Worm (Caenorhabditis elegans) whole organism, midembryonic: ENCODE results near the gene D1079.1.

Source experiments
- T22C8.4 ChIP-seq: fragments of 200-800 bp; sonication (Bioruptor generic); IDR thresholded peaks from 2 replicates; pipeline ENCODE4 v1.3.6; 2022; ENCODE audit warnings: missing genetic modification characterization, missing compliant biosample characterization
- cog-1 ChIP-seq: sonication (generic microtip); optimal IDR thresholded peaks from 2 replicates; lab custom pipeline; 2016; ENCODE audit warnings: missing genetic modification characterization, missing compliant biosample characterization
- flt-1 ChIP-seq: fragments of 200-800 bp; sonication (Bioruptor generic); IDR thresholded peaks from 2 replicates; pipeline ENCODE4 v1.3.6; 2022; ENCODE audit warnings: missing genetic modification characterization, missing compliant biosample characterization
- klf-2 ChIP-seq: fragments of 200-800 bp; sonication (Bioruptor generic); conservative IDR thresholded peaks from 2 replicates; pipeline ENCODE4 v1.3.6; 2022; ENCODE audit warnings: missing genetic modification reagents, missing genetic modification characterization, missing compliant biosample characterization
- med-1 ChIP-seq: sonication (generic microtip); optimal IDR thresholded peaks from 2 replicates; lab custom pipeline; 2017; ENCODE audit warnings: missing genetic modification characterization, mild to moderate bottlenecking, missing compliant biosample characterization, antibody characterized with exemption, missing genetic modification reagents; ENCODE audit not compliant: insufficient read depth
- ref-1 ChIP-seq: fragments of 200-800 bp; sonication (Bioruptor generic); conservative IDR thresholded peaks from 2 replicates; pipeline ENCODE4 v1.3.6; 2022; ENCODE audit warnings: missing genetic modification reagents, missing genetic modification characterization, missing compliant biosample characterization
- tab-1 ChIP-seq: fragments of 200-800 bp; sonication (Bioruptor generic); IDR thresholded peaks from 2 replicates; pipeline ENCODE4 v1.3.6; 2022; ENCODE audit warnings: missing genetic modification characterization, missing compliant biosample characterization
- ztf-23 ChIP-seq: fragments of 200-800 bp; sonication (Bioruptor generic); IDR thresholded peaks from 2 replicates; pipeline ENCODE4 v1.3.6; 2022; ENCODE audit warnings: missing genetic modification reagents, missing genetic modification characterization, missing compliant biosample characterization
- ztf-29 ChIP-seq: fragments of 200-800 bp; sonication (Bioruptor generic); IDR thresholded peaks from 2 replicates; pipeline ENCODE4 v1.3.6; 2022; ENCODE audit warnings: missing genetic modification reagents, missing genetic modification characterization, missing compliant biosample characterization

The D1079.1 gene

ce11 chrX:4402854-4403253, at the start of gene D1079.1:
Gene D1079.1 (plus strand): TSS chrX:4403154.
- TF ChIP-seq T22C8.4 (GFP tag; lab: Robert Waterston, UW): no peak
- TF ChIP-seq flt-1 (GFP tag; lab: Robert Waterston, UW): no peak
- TF ChIP-seq ref-1: no peak
- no peak for TF ChIP-seq med-1 (GFP tag; lab: Kevin White, UChicago)

ce11 chrX:4353318-4353717, 49.6 kb upstream of the D1079.1 start, which contains the start of gene col-165:
Gene col-165 (plus strand): TSS chrX:4353618.
- TF ChIP-seq klf-2: no peak
- TF ChIP-seq med-1 (GFP tag; lab: Kevin White, UChicago): no peak
- TF ChIP-seq T22C8.4 (GFP tag; lab: Robert Waterston, UW): no peak
- TF ChIP-seq ref-1: no peak
- no peak for TF ChIP-seq cog-1 (tag; lab: Kevin White, UChicago)

ce11 chrX:4357467-4357866, 45.5 kb upstream of the D1079.1 start, which contains the start of gene F14H12.6:
Gene F14H12.6 (minus strand): TSS chrX:4357567.
- TF ChIP-seq tab-1 (GFP tag; lab: Robert Waterston, UW) (no peak), ref-1 (no peak), ztf-23 (GFP tag; lab: Robert Waterston, UW) (no peak), cog-1 (tag; lab: Kevin White, UChicago) (no peak), ztf-29 (no peak), flt-1 (GFP tag; lab: Robert Waterston, UW) (no peak), T22C8.4 (GFP tag; lab: Robert Waterston, UW) (no peak), klf-2 (no peak), med-1 (GFP tag; lab: Kevin White, UChicago) (no peak)

- TF ChIP-seq flt-1 (GFP tag; lab: Robert Waterston, UW) (no peak), ztf-29 (no peak), ref-1 (no peak), tab-1 (GFP tag; lab: Robert Waterston, UW) (no peak), klf-2 (no peak), med-1 (GFP tag; lab: Kevin White, UChicago) (no peak), cog-1 (tag; lab: Kevin White, UChicago) (no peak), T22C8.4 (GFP tag; lab: Robert Waterston, UW) (no peak), ztf-23 (GFP tag; lab: Robert Waterston, UW) (no peak)
These were observed 43.9 kb upstream of the D1079.1 start for ce11 chrX:4359030-4359429.

ce11 chrX:4362522-4362921, 40.4 kb upstream of the D1079.1 start, which contains the start of gene F14H12.7:
Gene F14H12.7 (minus strand): TSS chrX:4362622.
- TF ChIP-seq ztf-29: no peak
- TF ChIP-seq ref-1: no peak
- no peak for TF ChIP-seq T22C8.4 (GFP tag; lab: Robert Waterston, UW)
- TF ChIP-seq cog-1 (tag; lab: Kevin White, UChicago): no peak
- no peak for TF ChIP-seq tab-1 (GFP tag; lab: Robert Waterston, UW)
- TF ChIP-seq flt-1 (GFP tag; lab: Robert Waterston, UW): no peak

- TF ChIP-seq ztf-23 (GFP tag; lab: Robert Waterston, UW) (no peak), med-1 (GFP tag; lab: Kevin White, UChicago) (no peak), klf-2 (no peak), ref-1 (no peak), T22C8.4 (GFP tag; lab: Robert Waterston, UW) (no peak), flt-1 (GFP tag; lab: Robert Waterston, UW) (no peak), tab-1 (GFP tag; lab: Robert Waterston, UW) (no peak), cog-1 (tag; lab: Kevin White, UChicago) (no peak), ztf-29 (no peak)
These were observed 39.8 kb upstream of the D1079.1 start, which contains the start of gene F14H12.17 for ce11 chrX:4363200-4363599. Gene F14H12.17 (minus strand): TSS chrX:4363300.

ce11 chrX:4364877-4365276, 38.1 kb upstream of the D1079.1 start, which contains the start of gene F14H12.8:
Gene F14H12.8 (minus strand): TSS chrX:4364977.
- TF ChIP-seq cog-1 (tag; lab: Kevin White, UChicago) (no peak), klf-2 (no peak)

- TF ChIP-seq med-1 (GFP tag; lab: Kevin White, UChicago) (no peak), ztf-29 (no peak), ref-1 (no peak), T22C8.4 (GFP tag; lab: Robert Waterston, UW) (no peak), flt-1 (GFP tag; lab: Robert Waterston, UW) (no peak), ztf-23 (GFP tag; lab: Robert Waterston, UW) (no peak), tab-1 (GFP tag; lab: Robert Waterston, UW) (no peak), klf-2 (no peak), cog-1 (tag; lab: Kevin White, UChicago) (no peak)
These were observed 36.7 kb upstream of the D1079.1 start, which contains the start of gene R160.3 for ce11 chrX:4366231-4366630. Gene R160.3 (minus strand): TSS chrX:4366331.

- TF ChIP-seq ref-1 (no peak), ztf-29 (no peak), tab-1 (GFP tag; lab: Robert Waterston, UW) (no peak), ztf-23 (GFP tag; lab: Robert Waterston, UW) (no peak), cog-1 (tag; lab: Kevin White, UChicago) (no peak), T22C8.4 (GFP tag; lab: Robert Waterston, UW) (no peak), klf-2 (no peak), med-1 (GFP tag; lab: Kevin White, UChicago) (no peak), flt-1 (GFP tag; lab: Robert Waterston, UW) (no peak)
These were observed 35.5 kb upstream of the D1079.1 start, which contains the start of gene R160.10 for ce11 chrX:4367414-4367813. Gene R160.10 (minus strand): TSS chrX:4367514.

ce11 chrX:4368800-4369199, 34.2 kb upstream of the D1079.1 start, which contains the start of gene R160.4:
Gene R160.4 (minus strand): TSS chrX:4368900.
- no peak for TF ChIP-seq ztf-23 (GFP tag; lab: Robert Waterston, UW)
- no peak for TF ChIP-seq tab-1 (GFP tag; lab: Robert Waterston, UW)
- TF ChIP-seq ref-1: no peak
- TF ChIP-seq ztf-29: no peak
- TF ChIP-seq cog-1 (tag; lab: Kevin White, UChicago): no peak
- TF ChIP-seq flt-1 (GFP tag; lab: Robert Waterston, UW): no peak
- no peak for TF ChIP-seq med-1 (GFP tag; lab: Kevin White, UChicago)
- TF ChIP-seq klf-2: no peak
- TF ChIP-seq T22C8.4 (GFP tag; lab: Robert Waterston, UW): no peak
